Worm (Caenorhabditis elegans) whole organism, young adult: ENCODE data around the gene srb-3.

Source experiments
- B0035.1 ChIP-seq: sonication (generic microtip); optimal IDR thresholded peaks from 2 replicates; lab custom pipeline; 2016; ENCODE audit warnings: missing genetic modification characterization, mild to moderate bottlenecking, missing compliant biosample characterization, missing genotype, missing genetic modification reagents
- F52B5.7 ChIP-seq: sonication (generic microtip); optimal IDR thresholded peaks from 2 replicates; lab custom pipeline; 2016; ENCODE audit warnings: mild to moderate bottlenecking, missing genetic modification characterization, missing compliant biosample characterization
- athp-1 ChIP-seq: sonication (generic microtip); optimal IDR thresholded peaks from 2 replicates; lab custom pipeline; 2017; ENCODE audit warnings: mild to moderate bottlenecking, missing genetic modification characterization, missing compliant biosample characterization
- cebp-2 ChIP-seq: fragments of 200-800 bp; sonication (Bioruptor generic); IDR thresholded peaks from 2 replicates; pipeline ENCODE4 v1.3.6; 2022; ENCODE audit warnings: missing genetic modification characterization, missing compliant biosample characterization
- dpl-1 ChIP-seq: fragments of 150-350 bp; optimal IDR thresholded peaks from 2 replicates; lab custom pipeline; 2014; ENCODE audit warnings: missing biosample characterization, missing genetic modification reagents, missing genetic modification characterization
- him-1 ChIP-seq: sonication (generic microtip); optimal IDR thresholded peaks from 2 replicates; lab custom pipeline; 2016; ENCODE audit warnings: missing genotype, missing genetic modification reagents, missing genetic modification characterization, missing compliant biosample characterization
- madf-10 ChIP-seq: sonication (generic microtip); optimal IDR thresholded peaks from 2 replicates; lab custom pipeline; 2016; ENCODE audit warnings: mild to moderate bottlenecking, missing genetic modification characterization, missing compliant biosample characterization
- mes-4 ChIP-seq: sonication (generic microtip); optimal IDR thresholded peaks from 2 replicates; lab custom pipeline; 2016; ENCODE audit warnings: missing genotype, missing genetic modification characterization, missing compliant biosample characterization
- mxl-1 ChIP-seq: sonication (generic microtip); optimal IDR thresholded peaks from 2 replicates; lab custom pipeline; 2016; ENCODE audit warnings: missing genetic modification characterization, missing compliant biosample characterization
- pbrm-1 ChIP-seq: fragments of 200-800 bp; sonication (Bioruptor generic); IDR thresholded peaks from 2 replicates; pipeline ENCODE4 v1.3.6; 2022; ENCODE audit warnings: missing genetic modification reagents, missing genetic modification characterization, missing compliant biosample characterization
- rec-8 ChIP-seq, 2 experiments: sonication (generic microtip); optimal IDR thresholded peaks; 2 replicates each; lab custom pipeline; 2016; ENCODE audit warnings: mild to moderate bottlenecking in 2 of 2, missing genetic modification characterization in 2 of 2, missing genetic modification reagents in 2 of 2, missing genotype in 2 of 2, missing biosample characterization in 1 of 2, missing compliant biosample characterization in 1 of 2, moderate library complexity in 1 of 2
- snpc-3.4 ChIP-seq: sonication (generic microtip); optimal IDR thresholded peaks from 2 replicates; lab custom pipeline; 2017; ENCODE audit warnings: missing genetic modification characterization, mild to moderate bottlenecking, missing compliant biosample characterization, antibody characterized with exemption, moderate library complexity, missing genotype, missing genetic modification reagents
- unc-62 ChIP-seq: fragments of 150-350 bp; optimal IDR thresholded peaks from 2 replicates; lab custom pipeline; 2014; ENCODE audit warnings: missing biosample characterization, missing genetic modification reagents, missing genetic modification characterization

DNA sequence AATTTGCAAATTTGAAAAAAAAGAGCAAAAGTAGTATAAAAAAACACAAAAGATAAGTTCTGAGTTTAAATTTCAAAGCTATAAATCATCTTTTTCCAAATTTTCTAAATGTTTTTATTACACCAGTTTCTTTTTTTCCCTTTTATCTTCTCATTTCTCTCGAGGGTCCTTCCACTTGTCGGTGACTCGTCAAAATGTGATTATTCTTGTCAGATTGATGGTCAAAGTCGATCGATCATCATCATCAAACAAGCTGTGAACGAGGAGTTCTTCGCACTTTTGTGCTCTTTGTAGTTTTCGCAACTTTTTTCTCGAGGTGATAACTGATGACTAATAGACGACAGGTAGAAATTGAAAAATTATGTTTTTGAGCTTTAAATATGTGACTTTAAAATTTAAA is 46.0 kb downstream of the srb-3 start:
- no peak for TF ChIP-seq mxl-1 (tag; lab: Kevin White, UChicago)
- no peak for TF ChIP-seq unc-62
- no peak for TF ChIP-seq B0035.1
- TF ChIP-seq snpc-3.4 = no peak
- TF ChIP-seq pbrm-1 = no peak
- no peak for TF ChIP-seq dpl-1 (GFP tag; lab: Kevin White, UChicago)
- TF ChIP-seq cebp-2 (GFP tag; lab: Robert Waterston, UW) = no peak
- TF ChIP-seq madf-10 (tag; lab: Kevin White, UChicago) = no peak
- TF ChIP-seq F52B5.7 (tag; lab: Kevin White, UChicago) = no peak
- no peak for TF ChIP-seq mes-4 (tag; lab: Kevin White, UChicago)
- TF ChIP-seq athp-1 (tag; lab: Kevin White, UChicago) = no peak
- no peak for TF ChIP-seq rec-8 (tag; optimal IDR thresholded peaks at IDR 0.05; lab: Kevin White, UChicago)
- no peak for TF ChIP-seq him-1 (tag; lab: Kevin White, UChicago)
